Worm (Caenorhabditis elegans) whole organism, midembryonic: ENCODE results near the gene mlc-3.

Experiments used
- flt-1 ChIP-seq: fragments of 200-800 bp; sonication (Bioruptor generic); IDR thresholded peaks from 2 replicates; pipeline ENCODE4 v1.3.6; 2022; ENCODE audit warnings: missing genetic modification characterization, missing compliant biosample characterization
- ztf-29 ChIP-seq: fragments of 200-800 bp; sonication (Bioruptor generic); IDR thresholded peaks from 2 replicates; pipeline ENCODE4 v1.3.6; 2022; ENCODE audit warnings: missing genetic modification reagents, missing genetic modification characterization, missing compliant biosample characterization

- no peak for TF ChIP-seq ztf-29 (GFP tag; lab: Robert Waterston, UW)
- no peak for TF ChIP-seq flt-1 (GFP tag; lab: Robert Waterston, UW)
Observed at ce11 chrIII:5565699-5566098, 874 bp downstream of the mlc-3 start.
